Worm (Caenorhabditis elegans): ENCODE data around the gene ttr-34.

ttr-34 gene

ce11 chrX:13119900-13120299 lies 19.7 kb upstream of the ttr-34 start:
- TF ChIP-seq aha-1 (tag), result peak; percentile 48
- TF ChIP-seq hlh-30 (tag; optimal IDR thresholded peaks at IDR 0.05; ENCODE audit: insufficient read depth), result peak; percentile 31
- TF ChIP-seq madf-5 (GFP tag; IDR thresholded peaks at IDR 0.05), result no peak

DNA sequence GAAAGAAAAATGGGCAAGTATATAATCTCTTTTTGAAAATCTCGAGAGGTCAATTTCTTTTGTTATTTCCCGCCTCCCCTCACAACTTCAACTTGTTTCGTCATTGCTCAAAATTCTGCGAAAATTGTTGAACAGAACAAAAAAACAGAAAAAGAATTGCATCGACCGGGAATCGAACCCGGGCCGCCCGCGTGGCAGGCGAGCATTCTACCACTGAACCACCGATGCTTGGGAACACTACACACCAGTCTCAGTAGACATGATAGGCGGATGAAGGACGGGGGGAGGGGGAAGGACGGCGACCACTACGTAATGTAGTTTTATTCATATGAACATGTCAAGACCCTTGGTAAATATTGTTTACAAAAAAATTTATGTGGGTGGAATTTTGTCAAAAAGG lies 18.5 kb upstream of the ttr-34 start:
- peak; percentile 81 for TF ChIP-seq dmd-6 (GFP tag; IDR thresholded peaks at IDR 0.05)
- peak; percentile 67 for TF ChIP-seq dmd-9 (GFP tag; IDR thresholded peaks at IDR 0.05)
- peak; percentile 85 for TF ChIP-seq php-3 (GFP tag; IDR thresholded peaks at IDR 0.05)
- TF ChIP-seq ceh-62 (tag; optimal IDR thresholded peaks at IDR 0.05), result no peak
- no peak for TF ChIP-seq F49E8.2 (tag; optimal IDR thresholded peaks at IDR 0.05; ENCODE audit: borderline replicate concordance)
- no peak for TF ChIP-seq R02D3.7 (tag; optimal IDR thresholded peaks at IDR 0.05)
- TF ChIP-seq egl-43 (GFP tag; IDR thresholded peaks at IDR 0.05), result no peak; the same call in 1 of the 2 replicates
- TF ChIP-seq nhr-111 (GFP tag; optimal IDR thresholded peaks at IDR 0.05), result peak; percentile 85
- TF ChIP-seq F26F4.8 (GFP tag; conservative IDR thresholded peaks at IDR 0.05), result peak; percentile 80; the same call in 1 of the 2 replicates
- TF ChIP-seq nhr-28 (tag; optimal IDR thresholded peaks at IDR 0.05), result no peak
- TF ChIP-seq Y5F2A.4 (GFP tag; optimal IDR thresholded peaks at IDR 0.05), result peak; percentile 72
- no peak for TF ChIP-seq duxl-1 (tag; optimal IDR thresholded peaks at IDR 0.05; ENCODE audit: poor library complexity)
- TF ChIP-seq zag-1 (tag; optimal IDR thresholded peaks at IDR 0.05), result no peak
- TF ChIP-seq fkh-10 (GFP tag; optimal IDR thresholded peaks at IDR 0.05), result peak; percentile 34
- TF ChIP-seq mdt-29 (GFP tag; IDR thresholded peaks at IDR 0.05), result peak; percentile 81
- peak; percentile 97 for TF ChIP-seq Y105C5A.15 (GFP tag; IDR thresholded peaks at IDR 0.05)
- peak; percentile 63; the same call in 1 of the 2 replicates for TF ChIP-seq nhr-41 (GFP tag; IDR thresholded peaks at IDR 0.05)
- TF ChIP-seq hlh-30 (tag; optimal IDR thresholded peaks at IDR 0.05; ENCODE audit: insufficient read depth), result peak; percentile 70
- TF ChIP-seq tag-97 (GFP tag; IDR thresholded peaks at IDR 0.05), result no peak
- peak; percentile 20 for TF ChIP-seq nhr-6 (tag; optimal IDR thresholded peaks at IDR 0.05)
- no peak for TF ChIP-seq nhr-10 (tag; optimal IDR thresholded peaks at IDR 0.05)
- peak; percentile 56 for TF ChIP-seq jun-1 (tag; optimal IDR thresholded peaks at IDR 0.05)
- peak; percentile 76 for TF ChIP-seq gei-8 (GFP tag; optimal IDR thresholded peaks at IDR 0.05)
- no peak for TF ChIP-seq ama-1 (optimal IDR thresholded peaks at IDR 0.05)
- TF ChIP-seq pha-4 (GFP tag; IDR thresholded peaks at IDR 0.05), result peak; percentile 93
- no peak for TF ChIP-seq pha-4 (tag; optimal IDR thresholded peaks at IDR 0.05)
- no peak for TF ChIP-seq lin-39 (tag; optimal IDR thresholded peaks at IDR 0.05)
- peak; percentile 14 for TF ChIP-seq T20F7.1 (GFP tag; optimal IDR thresholded peaks at IDR 0.05)
- no peak for TF ChIP-seq ces-1 (GFP tag; optimal IDR thresholded peaks at IDR 0.05)
- TF ChIP-seq zip-2 (tag; optimal IDR thresholded peaks at IDR 0.05), result peak; percentile 11
- TF ChIP-seq dve-1 (tag; optimal IDR thresholded peaks at IDR 0.05; ENCODE audit: insufficient read depth), result peak; percentile 60
- no peak for TF ChIP-seq aly-2 (tag; optimal IDR thresholded peaks at IDR 0.05)
- TF ChIP-seq madf-5 (GFP tag; IDR thresholded peaks at IDR 0.05), result peak; percentile 65 to 93; a peak in 3 of 4 replicates
- TF ChIP-seq cey-2 (tag; optimal IDR thresholded peaks at IDR 0.05; ENCODE audit: borderline replicate concordance, insufficient read depth), result no peak
- no peak for TF ChIP-seq unc-62 (GFP tag; optimal IDR thresholded peaks at IDR 0.05 in 1 of 2)
- TF ChIP-seq unc-62 (tag; optimal IDR thresholded peaks at IDR 0.05), result no peak
- peak; percentile 90 for TF ChIP-seq ceh-44 (GFP tag; IDR thresholded peaks at IDR 0.05)
- no peak for TF ChIP-seq attf-4 (tag; optimal IDR thresholded peaks at IDR 0.05)
- TF ChIP-seq lin-1 (GFP tag; IDR thresholded peaks at IDR 0.05), result peak; percentile 83
- no peak for TF ChIP-seq mes-2 (tag; optimal IDR thresholded peaks at IDR 0.05; ENCODE audit: poor library complexity, severe bottlenecking)
- TF ChIP-seq fos-1 (tag; optimal IDR thresholded peaks at IDR 0.05), result no peak
- TF ChIP-seq zfp-2 (tag; optimal IDR thresholded peaks at IDR 0.05), result peak; percentile 4
- TF ChIP-seq rbr-2 (tag; optimal IDR thresholded peaks at IDR 0.05), result peak; percentile 74
- no peak for TF ChIP-seq ZK546.5 (tag; optimal IDR thresholded peaks at IDR 0.05)
- TF ChIP-seq daf-8 (GFP tag; IDR thresholded peaks at IDR 0.05), result no peak
- TF ChIP-seq egl-27 (tag; optimal IDR thresholded peaks at IDR 0.05), result no peak
- TF ChIP-seq nhr-102 (tag; optimal IDR thresholded peaks at IDR 0.05), result peak; percentile 70
- TF ChIP-seq lin-38 (GFP tag; IDR thresholded peaks at IDR 0.05), result peak; percentile 82
- TF ChIP-seq aha-1 (tag), result peak; percentile 97
- peak; percentile 77 for TF ChIP-seq nhr-42 (GFP tag; IDR thresholded peaks at IDR 0.05)

Data from whole organism, L4 larva.